Worm (Caenorhabditis elegans) whole organism, midembryonic: ENCODE measurements around the gene egl-23.

Source experiments
- T22C8.4 ChIP-seq: fragments of 200-800 bp; sonication (Bioruptor generic); IDR thresholded peaks from 2 replicates; pipeline ENCODE4 v1.3.6; 2022; ENCODE audit warnings: missing genetic modification characterization, missing compliant biosample characterization
- cog-1 ChIP-seq: sonication (generic microtip); optimal IDR thresholded peaks from 2 replicates; lab custom pipeline; 2016; ENCODE audit warnings: missing genetic modification characterization, missing compliant biosample characterization
- flt-1 ChIP-seq: fragments of 200-800 bp; sonication (Bioruptor generic); IDR thresholded peaks from 2 replicates; pipeline ENCODE4 v1.3.6; 2022; ENCODE audit warnings: missing genetic modification characterization, missing compliant biosample characterization
- klf-2 ChIP-seq: fragments of 200-800 bp; sonication (Bioruptor generic); conservative IDR thresholded peaks from 2 replicates; pipeline ENCODE4 v1.3.6; 2022; ENCODE audit warnings: missing genetic modification reagents, missing genetic modification characterization, missing compliant biosample characterization
- med-1 ChIP-seq: sonication (generic microtip); optimal IDR thresholded peaks from 2 replicates; lab custom pipeline; 2017; ENCODE audit warnings: missing genetic modification characterization, mild to moderate bottlenecking, missing compliant biosample characterization, antibody characterized with exemption, missing genetic modification reagents; ENCODE audit not compliant: insufficient read depth
- ref-1 ChIP-seq: fragments of 200-800 bp; sonication (Bioruptor generic); conservative IDR thresholded peaks from 2 replicates; pipeline ENCODE4 v1.3.6; 2022; ENCODE audit warnings: missing genetic modification reagents, missing genetic modification characterization, missing compliant biosample characterization
- tab-1 ChIP-seq: fragments of 200-800 bp; sonication (Bioruptor generic); IDR thresholded peaks from 2 replicates; pipeline ENCODE4 v1.3.6; 2022; ENCODE audit warnings: missing genetic modification characterization, missing compliant biosample characterization
- ztf-23 ChIP-seq: fragments of 200-800 bp; sonication (Bioruptor generic); IDR thresholded peaks from 2 replicates; pipeline ENCODE4 v1.3.6; 2022; ENCODE audit warnings: missing genetic modification reagents, missing genetic modification characterization, missing compliant biosample characterization
- ztf-29 ChIP-seq: fragments of 200-800 bp; sonication (Bioruptor generic); IDR thresholded peaks from 2 replicates; pipeline ENCODE4 v1.3.6; 2022; ENCODE audit warnings: missing genetic modification reagents, missing genetic modification characterization, missing compliant biosample characterization

egl-23 gene

ce11 chrIV:13989875-13990274 is 994 bp downstream of the egl-23 start:
- TF ChIP-seq ztf-29 (GFP tag; lab: Robert Waterston, UW) (no peak), cog-1 (tag; lab: Kevin White, UChicago) (no peak), T22C8.4 (no peak), med-1 (GFP tag; lab: Kevin White, UChicago) (no peak), flt-1 (GFP tag; lab: Robert Waterston, UW) (no peak), ref-1 (GFP tag; lab: Robert Waterston, UW) (no peak), klf-2 (GFP tag; lab: Robert Waterston, UW) (no peak), tab-1 (GFP tag; lab: Robert Waterston, UW) (no peak), ztf-23 (GFP tag; lab: Robert Waterston, UW) (no peak)

- TF ChIP-seq cog-1 (tag; lab: Kevin White, UChicago) (no peak), ztf-23 (GFP tag; lab: Robert Waterston, UW) (no peak), ref-1 (GFP tag; lab: Robert Waterston, UW) (no peak), T22C8.4 (no peak), flt-1 (GFP tag; lab: Robert Waterston, UW) (no peak), ztf-29 (GFP tag; lab: Robert Waterston, UW) (no peak), med-1 (GFP tag; lab: Kevin White, UChicago) (no peak), tab-1 (GFP tag; lab: Robert Waterston, UW) (no peak), klf-2 (GFP tag; lab: Robert Waterston, UW) (no peak)
These were observed 12.9 kb downstream of the egl-23 start for ce11 chrIV:14001782-14002181.

- no peak for TF ChIP-seq flt-1 (GFP tag; lab: Robert Waterston, UW)
- TF ChIP-seq T22C8.4 = no peak
- no peak for TF ChIP-seq klf-2 (GFP tag; lab: Robert Waterston, UW)
- no peak for TF ChIP-seq cog-1 (tag; lab: Kevin White, UChicago)
- no peak for TF ChIP-seq tab-1 (GFP tag; lab: Robert Waterston, UW)
These were observed 19.8 kb downstream of the egl-23 start for ce11 chrIV:14008709-14009108.

ce11 chrIV:14013692-14014091 is 24.8 kb downstream of the egl-23 start:
- TF ChIP-seq klf-2 (GFP tag; lab: Robert Waterston, UW) = no peak
- TF ChIP-seq T22C8.4 = 0 out of 2 replicates have a peak, but pooled peaks have one; percentile 42
- peak; percentile 57 for TF ChIP-seq ztf-29 (GFP tag; lab: Robert Waterston, UW)
- TF ChIP-seq med-1 (GFP tag; lab: Kevin White, UChicago) = peak; percentile 50

- TF ChIP-seq ztf-23 (GFP tag; lab: Robert Waterston, UW) (no peak), tab-1 (GFP tag; lab: Robert Waterston, UW) (no peak), cog-1 (tag; lab: Kevin White, UChicago) (no peak), ref-1 (GFP tag; lab: Robert Waterston, UW) (no peak), flt-1 (GFP tag; lab: Robert Waterston, UW) (no peak), klf-2 (GFP tag; lab: Robert Waterston, UW) (no peak), ztf-29 (GFP tag; lab: Robert Waterston, UW) (no peak), T22C8.4 (no peak), med-1 (GFP tag; lab: Kevin White, UChicago) (no peak)
These were observed 27.0 kb downstream of the egl-23 start, which contains the start of gene srw-63 for ce11 chrIV:14015844-14016243. Gene srw-63, minus strand, starts transcription at chrIV:14015944.

ce11 chrIV:14019883-14020282 is 31.0 kb downstream of the egl-23 start, which contains the start of the genes irld-56 and irld-55:
Gene irld-56, minus strand, starts transcription at chrIV:14019983.
Gene irld-55, plus strand, starts transcription at chrIV:14020198.
- TF ChIP-seq cog-1 (tag; lab: Kevin White, UChicago) = no peak
- TF ChIP-seq ref-1 (GFP tag; lab: Robert Waterston, UW) = no peak
- no peak for TF ChIP-seq ztf-29 (GFP tag; lab: Robert Waterston, UW)
- TF ChIP-seq tab-1 (GFP tag; lab: Robert Waterston, UW) = no peak
- TF ChIP-seq med-1 (GFP tag; lab: Kevin White, UChicago) = no peak
- no peak for TF ChIP-seq ztf-23 (GFP tag; lab: Robert Waterston, UW)
- no peak for TF ChIP-seq T22C8.4

ce11 chrIV:14032620-14033501 is 44.0 kb downstream of the egl-23 start:
- TF ChIP-seq klf-2 (GFP tag; lab: Robert Waterston, UW) = no peak
- TF ChIP-seq cog-1 (tag; lab: Kevin White, UChicago) = peak; percentile 96
- TF ChIP-seq tab-1 (GFP tag; lab: Robert Waterston, UW) = no peak
- peak; percentile 75 for TF ChIP-seq ztf-23 (GFP tag; lab: Robert Waterston, UW)
- TF ChIP-seq ztf-29 (GFP tag; lab: Robert Waterston, UW) = peak; percentile 53; the same call in 1 of the 2 replicates
- TF ChIP-seq T22C8.4 = 0 out of 2 replicates have a peak, but pooled peaks have one; percentile 32
- TF ChIP-seq flt-1 (GFP tag; lab: Robert Waterston, UW) = peak; percentile 64; the same call in 1 of the 2 replicates

- TF ChIP-seq ztf-23 (GFP tag; lab: Robert Waterston, UW) (no peak), tab-1 (GFP tag; lab: Robert Waterston, UW) (no peak), ztf-29 (GFP tag; lab: Robert Waterston, UW) (no peak), klf-2 (GFP tag; lab: Robert Waterston, UW) (no peak), cog-1 (tag; lab: Kevin White, UChicago) (no peak), med-1 (GFP tag; lab: Kevin White, UChicago) (no peak), T22C8.4 (no peak)
These were observed 44.5 kb downstream of the egl-23 start for ce11 chrIV:14033502-14033751.
